Worm (Caenorhabditis elegans): ENCODE results near the gene npr-13.

DNA sequence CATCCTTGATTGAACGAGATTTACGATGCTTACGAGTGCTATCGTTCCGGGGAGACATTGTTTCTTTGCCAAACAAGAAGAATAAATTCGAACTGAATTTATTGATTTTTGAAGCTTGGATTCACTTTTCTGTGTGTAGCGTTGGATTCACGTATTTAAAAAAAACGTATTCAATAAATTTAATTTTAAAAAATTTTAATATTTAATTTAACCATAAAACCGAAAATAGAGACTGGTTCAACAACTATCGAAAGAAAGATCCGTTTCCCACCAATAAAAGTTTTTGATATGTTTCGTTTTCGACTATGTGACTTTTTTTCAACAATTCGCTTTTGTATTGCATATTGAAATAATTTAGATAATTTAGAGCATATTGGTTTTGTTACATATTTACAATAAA, 17.0 kb upstream of the npr-13 start, which contains the start of gene ZC412.5:
- TF ChIP-seq nhr-11 (tag; optimal IDR thresholded peaks at IDR 0.05) (no peak), fkh-10 (GFP tag; optimal IDR thresholded peaks at IDR 0.05) (no peak), fax-1 (tag; optimal IDR thresholded peaks at IDR 0.05) (no peak), ceh-6 (GFP tag; optimal IDR thresholded peaks at IDR 0.05) (no peak), F13H6.1 (tag; optimal IDR thresholded peaks at IDR 0.05) (no peak), sox-2 (GFP tag; IDR thresholded peaks at IDR 0.05) (no peak), pag-3 (tag; optimal IDR thresholded peaks at IDR 0.05; ENCODE audit: borderline replicate concordance) (no peak), ama-1 (optimal IDR thresholded peaks at IDR 0.05) (no peak), pqm-1 (tag; optimal IDR thresholded peaks at IDR 0.05) (no peak), hlh-13 (GFP tag; optimal IDR thresholded peaks at IDR 0.05) (no peak), zip-5 (tag; optimal IDR thresholded peaks at IDR 0.05) (no peak), dmd-4 (tag; optimal IDR thresholded peaks at IDR 0.05; ENCODE audit: borderline replicate concordance) (no peak), ets-4 (tag; optimal IDR thresholded peaks at IDR 0.05) (no peak), eyg-1 (tag; optimal IDR thresholded peaks at IDR 0.05) (no peak)

All from whole organism, late embryonic.